Worm (Caenorhabditis elegans) whole organism, early embryonic: ENCODE measurements around the gene bar-1.

Experiments
- B0310.2 ChIP-seq: sonication (generic microtip); optimal IDR thresholded peaks from 2 replicates; lab custom pipeline; 2016; ENCODE audit warnings: mild to moderate bottlenecking, missing genetic modification characterization, missing compliant biosample characterization
- aly-1 ChIP-seq: sonication (generic microtip); optimal IDR thresholded peaks from 2 replicates; lab custom pipeline; 2016; ENCODE audit warnings: missing genetic modification characterization, missing compliant biosample characterization
- ama-1 ChIP-seq: fragments of 150-350 bp; optimal IDR thresholded peaks from 2 replicates; lab custom pipeline; 2014
- ceh-36 ChIP-seq: sonication (generic microtip); optimal IDR thresholded peaks from 2 replicates; lab custom pipeline; 2016; ENCODE audit warnings: missing genetic modification characterization, inconsistent platforms, missing compliant biosample characterization
- ets-7 ChIP-seq: sonication (generic microtip); optimal IDR thresholded peaks from 2 replicates; lab custom pipeline; 2016; ENCODE audit warnings: missing genotype, missing genetic modification characterization, missing compliant biosample characterization
- hmbx-1 ChIP-seq: sonication (generic microtip); optimal IDR thresholded peaks from 2 replicates; lab custom pipeline; 2016; ENCODE audit warnings: mild to moderate bottlenecking, missing genetic modification characterization, missing compliant biosample characterization
- hmg-4 ChIP-seq: fragments of 200-800 bp; sonication (Bioruptor generic); optimal IDR thresholded peaks from 2 replicates; lab custom pipeline; 2018; ENCODE audit warnings: mild to moderate bottlenecking, missing genetic modification characterization, missing compliant biosample characterization
- hnd-1 ChIP-seq: sonication (generic microtip); optimal IDR thresholded peaks from 2 replicates; lab custom pipeline; 2016; ENCODE audit warnings: missing genetic modification characterization, missing compliant biosample characterization
- pes-1 ChIP-seq: fragments of 200-800 bp; sonication (Bioruptor generic); IDR thresholded peaks from 2 replicates; pipeline ENCODE4 v1.3.6; 2022; ENCODE audit warnings: missing genetic modification reagents, missing genetic modification characterization, missing compliant biosample characterization
- sea-1 ChIP-seq: fragments of 200-800 bp; sonication (Bioruptor generic); conservative IDR thresholded peaks from 2 replicates; pipeline ENCODE4 v1.3.6; 2022; ENCODE audit warnings: missing genetic modification characterization, missing compliant biosample characterization
- tra-4 ChIP-seq: sonication (generic microtip); optimal IDR thresholded peaks from 2 replicates; lab custom pipeline; 2017; ENCODE audit warnings: missing genetic modification characterization, missing compliant biosample characterization

DNA sequence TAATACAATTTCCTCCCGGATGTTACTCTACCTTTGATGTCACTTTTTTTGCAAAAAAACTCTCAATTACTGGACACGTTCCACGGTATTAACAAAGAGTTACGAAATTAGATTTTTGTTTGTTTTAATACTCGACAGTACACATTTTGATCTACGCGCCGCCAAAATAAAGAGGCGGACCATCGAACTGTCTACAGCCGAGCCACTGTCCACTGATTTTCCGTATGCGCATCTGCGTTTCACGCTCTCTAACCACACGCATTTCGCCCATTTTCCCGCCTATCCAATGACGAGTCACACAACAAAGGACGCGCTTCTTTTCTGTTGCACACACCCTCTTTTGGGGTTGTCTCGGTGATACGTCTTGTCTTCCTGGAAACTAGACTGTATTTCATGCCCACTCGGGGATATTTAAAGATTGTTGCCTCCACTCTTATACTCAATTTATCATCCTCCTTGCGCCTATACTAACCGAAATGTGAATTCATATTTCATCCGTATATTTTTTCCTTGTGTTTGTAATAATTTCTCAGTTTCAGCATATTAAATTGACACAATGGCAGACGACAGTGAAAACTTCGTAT is 29.5 kb upstream of the bar-1 start, which contains the start of gene C55B6.1:
- TF ChIP-seq ceh-36 (tag; lab: Kevin White, UChicago) (no peak), aly-1 (tag; lab: Kevin White, UChicago) (no peak), pes-1 (GFP tag; lab: Robert Waterston, UW) (no peak), ama-1 (no peak), tra-4 (no peak), B0310.2 (tag; lab: Kevin White, UChicago) (no peak), hmbx-1 (tag; lab: Kevin White, UChicago) (no peak), sea-1 (GFP tag; lab: Robert Waterston, UW) (no peak), hmg-4 (no peak), hnd-1 (tag; lab: Kevin White, UChicago) (no peak), ets-7 (tag; lab: Kevin White, UChicago) (no peak)
